Fruit fly (Drosophila melanogaster) whole organism, embryonic: ENCODE measurements around the gene CG9782.

Experiments used
- Asciz ChIP-seq: fragments of 200-800 bp; sonication (Bioruptor generic); optimal IDR thresholded peaks from 2 replicates; lab custom pipeline; 2017; ENCODE audit warnings: missing biosample characterization, mild to moderate bottlenecking, missing genetic modification characterization, missing genetic modification reagents
- B-H2 ChIP-seq: fragments of 200-800 bp; sonication (Bioruptor generic); optimal IDR thresholded peaks from 2 replicates; lab custom pipeline; 2018; ENCODE audit warnings: missing biosample characterization, mild to moderate bottlenecking, missing genetic modification characterization
- Bgb ChIP-seq: fragments of 200-800 bp; sonication (Bioruptor generic); IDR thresholded peaks from 2 replicates; pipeline ENCODE4 v1.3.6; 2022; ENCODE audit warnings: missing biosample characterization, missing genetic modification characterization; ENCODE audit not compliant: partially characterized antibody
- CG10274 ChIP-seq: fragments of 200-800 bp; sonication (Bioruptor generic); optimal IDR thresholded peaks from 3 replicates; lab custom pipeline; 2017; ENCODE audit warnings: missing biosample characterization, mild to moderate bottlenecking, missing genetic modification characterization
- CG10959 ChIP-seq: fragments of 200-800 bp; sonication (Bioruptor generic); IDR thresholded peaks from 2 replicates; pipeline ENCODE4 v1.3.6; 2022; ENCODE audit warnings: missing biosample characterization, missing genetic modification characterization
- CG11695 ChIP-seq: fragments of 200-800 bp; sonication (Bioruptor generic); IDR thresholded peaks from 3 replicates; pipeline ENCODE4 v1.3.6; 2022; ENCODE audit warnings: missing biosample characterization, missing genetic modification characterization
- CG12219 ChIP-seq: fragments of 200-800 bp; sonication (Bioruptor generic); optimal IDR thresholded peaks from 3 replicates; lab custom pipeline; 2018; ENCODE audit warnings: missing biosample characterization, mild to moderate bottlenecking, missing genetic modification characterization
- CG12391 ChIP-seq: fragments of 200-800 bp; sonication (Bioruptor generic); optimal IDR thresholded peaks from 3 replicates; lab custom pipeline; 2018; ENCODE audit warnings: missing biosample characterization, mild to moderate bottlenecking, missing genetic modification characterization, moderate library complexity
- CG12744 ChIP-seq: fragments of 200-800 bp; sonication (Bioruptor generic); optimal IDR thresholded peaks from 2 replicates; lab custom pipeline; 2016; ENCODE audit warnings: missing biosample characterization, missing genetic modification characterization
- CG1529 ChIP-seq: fragments of 200-800 bp; sonication (Bioruptor generic); optimal IDR thresholded peaks from 3 replicates; lab custom pipeline; 2018; ENCODE audit warnings: missing biosample characterization, missing genetic modification characterization
- CG15479 ChIP-seq: fragments of 200-800 bp; sonication (Bioruptor generic); optimal IDR thresholded peaks from 3 replicates; lab custom pipeline; 2019; ENCODE audit warnings: missing biosample characterization, mild to moderate bottlenecking, missing genetic modification characterization, moderate library complexity
- CG15696 ChIP-seq: fragments of 200-800 bp; sonication (Bioruptor generic); optimal IDR thresholded peaks from 2 replicates; lab custom pipeline; 2019; ENCODE audit warnings: missing biosample characterization, mild to moderate bottlenecking, missing genetic modification characterization, moderate library complexity
- CG17612 ChIP-seq: fragments of 200-800 bp; sonication (Bioruptor generic); IDR thresholded peaks from 2 replicates; pipeline ENCODE4 v1.3.6; 2022; ENCODE audit warnings: missing biosample characterization, missing genetic modification characterization
- CG18619 ChIP-seq: fragments of 200-800 bp; sonication (Bioruptor generic); optimal IDR thresholded peaks from 3 replicates; lab custom pipeline; 2017; ENCODE audit warnings: missing biosample characterization, mild to moderate bottlenecking, missing genetic modification characterization
- CG2120 ChIP-seq: fragments of 200-800 bp; sonication (Bioruptor generic); optimal IDR thresholded peaks from 3 replicates; lab custom pipeline; 2016; ENCODE audit warnings: missing biosample characterization, missing genetic modification characterization
- CG2889 ChIP-seq: fragments of 200-800 bp; sonication (Bioruptor generic); IDR thresholded peaks from 3 replicates; pipeline ENCODE4 v1.3.6; 2022; ENCODE audit warnings: missing biosample characterization, missing genetic modification characterization
- CG34422 ChIP-seq: fragments of 200-800 bp; sonication (Bioruptor generic); IDR thresholded peaks from 3 replicates; pipeline ENCODE4 v1.3.6; 2022; ENCODE audit warnings: missing biosample characterization, missing genetic modification characterization
- CG3838 ChIP-seq: fragments of 200-800 bp; sonication (Bioruptor generic); optimal IDR thresholded peaks from 3 replicates; lab custom pipeline; 2016; ENCODE audit warnings: missing biosample characterization, missing genetic modification characterization
- CG6654 ChIP-seq: fragments of 200-800 bp; sonication (Bioruptor generic); optimal IDR thresholded peaks from 2 replicates; lab custom pipeline; 2017; ENCODE audit warnings: missing biosample characterization, mild to moderate bottlenecking, missing genetic modification characterization
- CG6765 ChIP-seq: fragments of 200-800 bp; sonication (Bioruptor generic); optimal IDR thresholded peaks from 3 replicates; lab custom pipeline; 2017; ENCODE audit warnings: missing biosample characterization, mild to moderate bottlenecking, missing genetic modification characterization
- CG6813 ChIP-seq: fragments of 200-800 bp; sonication (Bioruptor generic); optimal IDR thresholded peaks from 2 replicates; lab custom pipeline; 2017; ENCODE audit warnings: missing biosample characterization, missing genetic modification characterization, mild to moderate bottlenecking, moderate library complexity, missing genetic modification reagents
- CG7745 ChIP-seq: fragments of 200-800 bp; sonication (Bioruptor generic); optimal IDR thresholded peaks from 2 replicates; lab custom pipeline; 2018; ENCODE audit warnings: missing biosample characterization, mild to moderate bottlenecking, missing genetic modification characterization, moderate library complexity
- CG8924 ChIP-seq: fragments of 200-800 bp; optimal IDR thresholded peaks from 3 replicates; lab custom pipeline; 2019; ENCODE audit warnings: missing biosample characterization, mild to moderate bottlenecking, missing genetic modification characterization, moderate library complexity
- CG8944 ChIP-seq: fragments of 200-800 bp; sonication (Bioruptor generic); optimal IDR thresholded peaks from 3 replicates; lab custom pipeline; 2016; ENCODE audit warnings: missing biosample characterization, missing genetic modification characterization
- CG9727 ChIP-seq: fragments of 200-800 bp; sonication (Bioruptor generic); optimal IDR thresholded peaks from 3 replicates; lab custom pipeline; 2017; ENCODE audit warnings: missing biosample characterization, mild to moderate bottlenecking, missing genetic modification characterization
- CG9932 ChIP-seq: fragments of 200-800 bp; sonication (Bioruptor generic); IDR thresholded peaks from 2 replicates; pipeline ENCODE4 v1.3.6; 2022; ENCODE audit warnings: missing biosample characterization, missing genetic modification characterization
- CkIIα-i1 ChIP-seq: fragments of 200-800 bp; sonication (Bioruptor generic); IDR thresholded peaks from 2 replicates; pipeline ENCODE4 v1.3.6; 2022; ENCODE audit warnings: missing biosample characterization, missing genetic modification characterization
- Elba2 ChIP-seq: fragments of 200-800 bp; sonication (Bioruptor generic); optimal IDR thresholded peaks from 3 replicates; lab custom pipeline; 2016; ENCODE audit warnings: missing biosample characterization, missing genetic modification characterization
- Hand ChIP-seq: fragments of 200-800 bp; sonication (Bioruptor generic); optimal IDR thresholded peaks from 2 replicates; lab custom pipeline; 2017; ENCODE audit warnings: mild to moderate bottlenecking, missing biosample characterization, missing genetic modification reagents, missing genetic modification characterization
- MBD-R2 ChIP-seq: fragments of 200-800 bp; sonication (Bioruptor generic); IDR thresholded peaks from 2 replicates; pipeline ENCODE4 v1.3.6; 2022; ENCODE audit warnings: missing biosample characterization, missing genetic modification characterization
- Meics ChIP-seq: fragments of 200-800 bp; sonication (Bioruptor generic); optimal IDR thresholded peaks from 2 replicates; lab custom pipeline; 2017; ENCODE audit warnings: missing biosample characterization, mild to moderate bottlenecking, missing genetic modification characterization
- Stat92E ChIP-seq, 3 experiments: fragments of >200 bp in 2 of 3; fragments of 200-800 bp in 1 of 3; sonication (Bioruptor generic) in 1 of 3; optimal IDR thresholded peaks; 2 replicates each; lab custom pipeline; 2017 to 2019; ENCODE audit warnings: missing biosample characterization in 3 of 3, missing genetic modification characterization in 3 of 3, mild to moderate bottlenecking in 1 of 3, moderate library complexity in 1 of 3
- Xbp1 ChIP-seq: fragments of 200-800 bp; sonication (Bioruptor generic); optimal IDR thresholded peaks from 3 replicates; lab custom pipeline; 2016; ENCODE audit warnings: missing biosample characterization, mild to moderate bottlenecking, missing genetic modification characterization
- abd-A ChIP-seq: fragments of 200-800 bp; sonication (Bioruptor generic); optimal IDR thresholded peaks from 3 replicates; lab custom pipeline; 2019; ENCODE audit warnings: missing biosample characterization, mild to moderate bottlenecking, missing genetic modification characterization, moderate library complexity
- aop ChIP-seq: fragments of 200-800 bp; sonication (Bioruptor generic); IDR thresholded peaks from 2 replicates; pipeline ENCODE4 v1.3.6; 2022; ENCODE audit warnings: missing biosample characterization, missing genetic modification characterization
- bsh ChIP-seq, 2 experiments: fragments of 200-800 bp; sonication (Bioruptor generic); optimal IDR thresholded peaks; 2 replicates each; lab custom pipeline; 2017 to 2018; ENCODE audit warnings: mild to moderate bottlenecking in 2 of 2, missing biosample characterization in 2 of 2, missing genetic modification characterization in 2 of 2, moderate library complexity in 1 of 2
- dm ChIP-seq: fragments of 200-800 bp; sonication (Bioruptor generic); optimal IDR thresholded peaks from 3 replicates; lab custom pipeline; 2016; ENCODE audit warnings: missing biosample characterization, missing genetic modification characterization
- gt ChIP-seq: fragments of 200-800 bp; sonication (Bioruptor generic); IDR thresholded peaks from 2 replicates; pipeline ENCODE4 v1.3.6; 2022; ENCODE audit warnings: missing biosample characterization, missing genetic modification characterization
- insv ChIP-seq, 2 experiments: fragments of 200-800 bp; sonication (Bioruptor generic); optimal IDR thresholded peaks; 3 replicates each; lab custom pipeline; 2016 to 2018; ENCODE audit warnings: missing biosample characterization in 2 of 2, missing genetic modification characterization in 2 of 2
- kah ChIP-seq: fragments of 200-800 bp; sonication (Bioruptor generic); optimal IDR thresholded peaks from 2 replicates; lab custom pipeline; 2018; ENCODE audit warnings: missing biosample characterization, mild to moderate bottlenecking, missing genetic modification characterization
- lmd ChIP-seq: fragments of 200-800 bp; sonication (Bioruptor generic); IDR thresholded peaks from 2 replicates; pipeline ENCODE4 v1.3.6; 2022; ENCODE audit warnings: missing biosample characterization, missing genetic modification characterization
- lola ChIP-seq, 3 experiments: fragments of >200 bp in 2 of 3; fragments of 200-800 bp in 1 of 3; sonication (Bioruptor generic) in 1 of 3; optimal IDR thresholded peaks; 2 replicates each; lab custom pipeline; 2017 to 2019; ENCODE audit warnings: missing biosample characterization in 3 of 3, missing genetic modification characterization in 3 of 3, mild to moderate bottlenecking in 1 of 3, moderate library complexity in 1 of 3
- luna ChIP-seq: fragments of 200-800 bp; sonication (Bioruptor generic); optimal IDR thresholded peaks from 2 replicates; lab custom pipeline; 2016; ENCODE audit warnings: missing biosample characterization, missing genetic modification characterization
- mam ChIP-seq: fragments of 200-800 bp; sonication (Bioruptor generic); optimal IDR thresholded peaks from 3 replicates; lab custom pipeline; 2016; ENCODE audit warnings: missing biosample characterization, missing genetic modification characterization
- nmo ChIP-seq: fragments of 200-800 bp; sonication (Bioruptor generic); optimal IDR thresholded peaks from 2 replicates; lab custom pipeline; 2018; ENCODE audit warnings: missing biosample characterization, mild to moderate bottlenecking, missing genetic modification characterization, moderate library complexity
- ro ChIP-seq: fragments of 200-800 bp; sonication (Bioruptor generic); IDR thresholded peaks from 2 replicates; pipeline ENCODE4 v1.3.6; 2022; ENCODE audit warnings: missing biosample characterization, missing genetic modification characterization
- schlank ChIP-seq: fragments of 200-800 bp; sonication (Bioruptor generic); optimal IDR thresholded peaks from 2 replicates; lab custom pipeline; 2018; ENCODE audit warnings: missing biosample characterization, mild to moderate bottlenecking, missing genetic modification characterization
- sens-2 ChIP-seq: fragments of 200-800 bp; sonication (Bioruptor generic); IDR thresholded peaks from 2 replicates; pipeline ENCODE4 v1.3.6; 2022; ENCODE audit warnings: missing biosample characterization, missing genetic modification characterization
- slou ChIP-seq: fragments of 200-800 bp; sonication (Bioruptor generic); optimal IDR thresholded peaks from 3 replicates; lab custom pipeline; 2016; ENCODE audit warnings: missing biosample characterization, missing genetic modification characterization
- ttk ChIP-seq: fragments of 200-800 bp; sonication (Bioruptor generic); IDR thresholded peaks from 2 replicates; pipeline ENCODE4 v2.1.2; 2022; ENCODE audit warnings: missing biosample characterization, missing genetic modification characterization

The CG9782 gene

dm6 chrX:16598336-16598977 lies 22.9 kb downstream of the CG9782 start (continued):
- TF ChIP-seq CG11695 (no peak), CG10959 (GFP tag; lab: Robert Waterston, UW) (no peak), ro (GFP tag; lab: Robert Waterston, UW) (no peak), bsh (GFP tag; optimal IDR thresholded peaks at IDR 0.05; lab: Kevin White, UChicago) (no peak), gt (GFP tag; lab: Robert Waterston, UW) (no peak), insv (GFP tag; optimal IDR thresholded peaks at IDR 0.05; lab: Kevin White, UChicago) (no peak), luna (no peak), CG17612 (no peak), CG9932 (peak; percentile 29; the same call in 1 of the 2 replicates), CG6765 (GFP tag; lab: Kevin White, UChicago) (no peak), CG2120 (GFP tag; lab: Kevin White, UChicago) (peak; percentile 19), abd-A (tag; lab: Kevin White, UChicago) (no peak), Elba2 (GFP tag; lab: Kevin White, UChicago) (no peak), CG15479 (no peak), kah (GFP tag; lab: Kevin White, UChicago) (peak; percentile 41), CG12391 (peak; percentile 43), lmd (GFP tag; lab: Robert Waterston, UW) (no peak), dm (GFP tag; lab: Kevin White, UChicago) (no peak), Hand (GFP tag; lab: Kevin White, UChicago) (no peak), Asciz (GFP tag; lab: Kevin White, UChicago) (no peak), MBD-R2 (peak; percentile 42; the same call in 1 of the 2 replicates), aop (GFP tag; lab: Robert Waterston, UW) (no peak), Bgb (GFP tag; lab: Robert Waterston, UW) (no peak), Xbp1 (GFP tag; lab: Kevin White, UChicago) (no peak), CG15696 (tag; lab: Kevin White, UChicago) (no peak), lola (GFP tag; optimal IDR thresholded peaks at IDR 0.05; lab: Kevin White, UChicago) (peak in 1 of 3 experiments; percentile 14), CG8924 (tag; lab: Kevin White, UChicago) (no peak), CG10274 (no peak), CG3838 (GFP tag; lab: Kevin White, UChicago) (no peak), CG1529 (GFP tag; lab: Kevin White, UChicago) (no peak), sens-2 (GFP tag; lab: Robert Waterston, UW) (no peak), CG34422 (GFP tag; lab: Robert Waterston, UW) (no peak), CG12744 (GFP tag; lab: Kevin White, UChicago) (no peak), CG8944 (GFP tag; lab: Kevin White, UChicago) (no peak), CG2889 (no peak), schlank (tag; lab: Kevin White, UChicago) (peak; percentile 5), CG18619 (peak; percentile 6), slou (GFP tag; lab: Kevin White, UChicago) (no peak), CkIIα-i1 (no peak), CG7745 (no peak), B-H2 (no peak), CG12219 (GFP tag; lab: Kevin White, UChicago) (no peak), Stat92E (GFP tag; optimal IDR thresholded peaks at IDR 0.05; lab: Kevin White, UChicago) (no peak), ttk (no peak), nmo (GFP tag; lab: Kevin White, UChicago) (no peak), CG6813 (GFP tag; lab: Kevin White, UChicago) (no peak), CG6654 (no peak), CG9727 (peak; percentile 0), Meics (GFP tag; lab: Kevin White, UChicago) (no peak), mam (no peak)
